Fruit fly (Drosophila melanogaster) whole organism, embryonic: ENCODE data around the gene Prosbeta2.

ENCODE experiments used
- Awh ChIP-seq: fragments of 200-800 bp; sonication (Bioruptor generic); IDR thresholded peaks from 2 replicates; pipeline ENCODE4, ENCODE4 v1.3.6; 2022; ENCODE audit warnings: missing biosample characterization, missing genetic modification characterization
- CG10654 ChIP-seq: fragments of 200-800 bp; sonication (Bioruptor generic); optimal IDR thresholded peaks from 2 replicates; lab custom pipeline; 2016; ENCODE audit warnings: missing biosample characterization, missing genetic modification characterization
- CG12155 ChIP-seq: fragments of 200-800 bp; sonication (Bioruptor generic); optimal IDR thresholded peaks from 3 replicates; lab custom pipeline; 2016; ENCODE audit warnings: missing biosample characterization, missing genetic modification characterization
- CG13123 ChIP-seq: fragments of 200-800 bp; sonication (Bioruptor generic); optimal IDR thresholded peaks from 2 replicates; lab custom pipeline; 2016; ENCODE audit warnings: missing biosample characterization, missing genetic modification characterization
- CG15696 ChIP-seq: fragments of 200-800 bp; sonication (Bioruptor generic); optimal IDR thresholded peaks from 2 replicates; lab custom pipeline; 2019; ENCODE audit warnings: missing biosample characterization, mild to moderate bottlenecking, missing genetic modification characterization, moderate library complexity
- CG17361 ChIP-seq: fragments of 200-800 bp; sonication (Bioruptor generic); IDR thresholded peaks from 3 replicates; pipeline ENCODE4 v1.3.6; 2022; ENCODE audit warnings: missing biosample characterization, missing genetic modification characterization
- CG17568 ChIP-seq: fragments of 200-800 bp; sonication (Bioruptor generic); optimal IDR thresholded peaks from 2 replicates; lab custom pipeline; 2018; ENCODE audit warnings: missing biosample characterization, mild to moderate bottlenecking, missing genetic modification characterization, moderate library complexity
- CG2875 ChIP-seq: fragments of 200-800 bp; sonication (Bioruptor generic); optimal IDR thresholded peaks from 2 replicates; lab custom pipeline; 2017; ENCODE audit warnings: missing biosample characterization, mild to moderate bottlenecking, missing genetic modification characterization, missing genetic modification reagents
- CG3281 ChIP-seq: fragments of 200-800 bp; sonication (Bioruptor generic); optimal IDR thresholded peaks from 3 replicates; lab custom pipeline; 2017; ENCODE audit warnings: missing biosample characterization, mild to moderate bottlenecking, missing genetic modification characterization
- CG3407 ChIP-seq: fragments of 200-800 bp; sonication (Bioruptor generic); optimal IDR thresholded peaks from 2 replicates; lab custom pipeline; 2018; ENCODE audit warnings: missing biosample characterization, mild to moderate bottlenecking, missing genetic modification characterization
- CG42726 ChIP-seq: fragments of 200-800 bp; sonication (Bioruptor generic); IDR thresholded peaks from 2 replicates; pipeline ENCODE4 v1.3.6; 2022; ENCODE audit warnings: missing biosample characterization, missing genetic modification characterization; ENCODE audit not compliant: partially characterized antibody
- CG7745 ChIP-seq: fragments of 200-800 bp; sonication (Bioruptor generic); optimal IDR thresholded peaks from 2 replicates; lab custom pipeline; 2018; ENCODE audit warnings: missing biosample characterization, mild to moderate bottlenecking, missing genetic modification characterization, moderate library complexity
- CG8290 ChIP-seq, 3 experiments: fragments of 200-800 bp; sonication (Bioruptor generic); optimal IDR thresholded peaks; 2 replicates each; lab custom pipeline; 2016 to 2019; ENCODE audit warnings: missing biosample characterization in 3 of 3, missing genetic modification characterization in 3 of 3, mild to moderate bottlenecking in 2 of 3, moderate library complexity in 1 of 3
- CG9215 ChIP-seq: fragments of 200-800 bp; sonication (Bioruptor generic); IDR thresholded peaks from 2 replicates; pipeline ENCODE4 v1.3.6; 2022; ENCODE audit warnings: missing biosample characterization, missing genetic modification characterization
- D ChIP-seq, 2 experiments: fragments of 200-800 bp in 1 of 2; fragments of >200 bp in 1 of 2; sonication (Bioruptor generic) in 1 of 2; optimal IDR thresholded peaks; 2 replicates in 1 of 2; 3 replicates in 1 of 2; lab custom pipeline; 2017; ENCODE audit warnings: mild to moderate bottlenecking in 1 of 2, missing biosample characterization in 1 of 2, missing genetic modification characterization in 1 of 2, missing genetic modification reagents in 1 of 2
- Dad ChIP-seq: fragments of 200-800 bp; sonication (Bioruptor generic); optimal IDR thresholded peaks from 3 replicates; lab custom pipeline; 2016; ENCODE audit warnings: missing biosample characterization, missing genetic modification characterization
- Gsc ChIP-seq: fragments of 200-800 bp; sonication (Bioruptor generic); IDR thresholded peaks from 2 replicates; pipeline ENCODE4 v1.3.6; 2022; ENCODE audit warnings: missing biosample characterization, missing genetic modification characterization
- HLH3B ChIP-seq: fragments of 200-800 bp; sonication (Bioruptor generic); IDR thresholded peaks from 2 replicates; pipeline ENCODE4 v1.3.6; 2022; ENCODE audit warnings: missing biosample characterization, missing genetic modification characterization
- HmgD ChIP-seq: fragments of 200-800 bp; sonication (Bioruptor generic); optimal IDR thresholded peaks from 3 replicates; lab custom pipeline; 2016; ENCODE audit warnings: missing biosample characterization, missing genetic modification characterization
- Hr51 ChIP-seq, 2 experiments: fragments of 200-800 bp; sonication (Bioruptor generic); optimal IDR thresholded peaks; 2 replicates in 1 of 2; 3 replicates in 1 of 2; lab custom pipeline; 2016 to 2018; ENCODE audit warnings: missing biosample characterization in 2 of 2, missing genetic modification characterization in 2 of 2, mild to moderate bottlenecking in 1 of 2, moderate library complexity in 1 of 2
- Kr ChIP-seq: fragments of 200-800 bp; sonication (Bioruptor generic); optimal IDR thresholded peaks from 2 replicates; lab custom pipeline; 2017; ENCODE audit warnings: missing biosample characterization, mild to moderate bottlenecking, missing genetic modification characterization
- Nf-YA ChIP-seq: fragments of 200-800 bp; sonication (Bioruptor generic); IDR thresholded peaks from 2 replicates; pipeline ENCODE4 v1.3.6; 2022; ENCODE audit warnings: missing biosample characterization, missing genetic modification characterization
- NfI ChIP-seq: fragments of 200-800 bp; sonication (Bioruptor generic); optimal IDR thresholded peaks from 3 replicates; lab custom pipeline; 2018; ENCODE audit warnings: missing biosample characterization, mild to moderate bottlenecking, missing genetic modification characterization, moderate library complexity
- Rfx ChIP-seq: fragments of 200-800 bp; sonication (Bioruptor generic); IDR thresholded peaks from 2 replicates; pipeline ENCODE4 v1.3.6; 2022; ENCODE audit warnings: missing biosample characterization, missing genetic modification characterization
- al ChIP-seq: fragments of 200-800 bp; sonication (Bioruptor generic); IDR thresholded peaks from 2 replicates; pipeline ENCODE4 v1.3.6; 2022; ENCODE audit warnings: missing biosample characterization, missing genetic modification characterization
- ara ChIP-seq: fragments of 200-800 bp; sonication (Bioruptor generic); IDR thresholded peaks from 2 replicates; pipeline ENCODE4 v1.3.6; 2022; ENCODE audit warnings: missing biosample characterization, missing genetic modification characterization
- cad ChIP-seq: fragments of >200 bp; optimal IDR thresholded peaks from 2 replicates; lab custom pipeline; 2017; ENCODE audit warnings: missing biosample characterization, missing genetic modification characterization
- chinmo ChIP-seq: fragments of 200-800 bp; sonication (Bioruptor generic); IDR thresholded peaks from 4 replicates; pipeline ENCODE4 v1.3.6; 2022; ENCODE audit warnings: missing biosample characterization, missing genetic modification characterization; ENCODE audit not compliant: partially characterized antibody
- corto ChIP-seq: fragments of 200-800 bp; sonication (Bioruptor generic); optimal IDR thresholded peaks from 2 replicates; lab custom pipeline; 2016; ENCODE audit warnings: missing biosample characterization, mild to moderate bottlenecking, missing genetic modification characterization, moderate library complexity
- dpn ChIP-seq, 2 experiments: fragments of 200-800 bp; sonication (Bioruptor generic); optimal IDR thresholded peaks; 3 replicates each; lab custom pipeline; 2016; ENCODE audit warnings: missing biosample characterization in 2 of 2, missing genetic modification characterization in 2 of 2
- en ChIP-seq: fragments of 200-800 bp; sonication (Bioruptor generic); optimal IDR thresholded peaks from 2 replicates; lab custom pipeline; 2016; ENCODE audit warnings: missing biosample characterization, missing genetic modification characterization
- eve ChIP-seq, 2 experiments: fragments of >200 bp; optimal IDR thresholded peaks; 2 replicates each; lab custom pipeline; 2017; ENCODE audit warnings: missing biosample characterization in 2 of 2, missing genetic modification characterization in 2 of 2
- ewg ChIP-seq: fragments of 200-800 bp; sonication (Bioruptor generic); optimal IDR thresholded peaks from 3 replicates; lab custom pipeline; 2017; ENCODE audit warnings: mild to moderate bottlenecking, missing biosample characterization, missing genetic modification reagents, missing genetic modification characterization
- hth ChIP-seq: fragments of >200 bp; optimal IDR thresholded peaks from 2 replicates; lab custom pipeline; 2017; ENCODE audit warnings: inconsistent platforms
- mirr ChIP-seq: fragments of 200-800 bp; sonication (Bioruptor generic); optimal IDR thresholded peaks from 3 replicates; lab custom pipeline; 2018; ENCODE audit warnings: missing biosample characterization, mild to moderate bottlenecking, missing genetic modification characterization
- mld ChIP-seq: fragments of 200-800 bp; sonication (Bioruptor generic); IDR thresholded peaks from 3 replicates; pipeline ENCODE4 v1.3.6; 2022; ENCODE audit warnings: missing biosample characterization, missing genetic modification characterization; ENCODE audit not compliant: partially characterized antibody
- odd ChIP-seq: fragments of 200-800 bp; sonication (Bioruptor generic); optimal IDR thresholded peaks from 2 replicates; lab custom pipeline; 2017; ENCODE audit warnings: missing biosample characterization, mild to moderate bottlenecking, missing genetic modification characterization
- onecut ChIP-seq: fragments of 200-800 bp; sonication (Bioruptor generic); IDR thresholded peaks from 2 replicates; pipeline ENCODE4 v1.3.6; 2022; ENCODE audit warnings: missing biosample characterization, missing genetic modification characterization
- run ChIP-seq: fragments of 200-800 bp; sonication (Bioruptor generic); optimal IDR thresholded peaks from 3 replicates; lab custom pipeline; 2018; ENCODE audit warnings: missing biosample characterization, mild to moderate bottlenecking, missing genetic modification characterization
- sc ChIP-seq, 3 experiments: fragments of >200 bp in 2 of 3; fragments of 200-800 bp in 1 of 3; sonication (Bioruptor generic) in 1 of 3; optimal IDR thresholded peaks; 2 replicates in 2 of 3; 3 replicates in 1 of 3; lab custom pipeline; 2017; ENCODE audit warnings: mild to moderate bottlenecking in 1 of 3, missing biosample characterization in 1 of 3, missing genetic modification characterization in 1 of 3, missing genetic modification reagents in 1 of 3
- sens ChIP-seq: fragments of 200-800 bp; sonication (Bioruptor generic); peaks from one replicate; lab custom pipeline; 2016; ENCODE audit warnings: missing biosample characterization, missing genetic modification characterization
- sima ChIP-seq: fragments of 200-800 bp; sonication (Bioruptor generic); optimal IDR thresholded peaks from 2 replicates; lab custom pipeline; 2016; ENCODE audit warnings: missing biosample characterization, missing genetic modification characterization
- slou ChIP-seq: fragments of 200-800 bp; sonication (Bioruptor generic); optimal IDR thresholded peaks from 3 replicates; lab custom pipeline; 2016; ENCODE audit warnings: missing biosample characterization, missing genetic modification characterization
- tin ChIP-seq: fragments of 200-800 bp; sonication (Bioruptor generic); optimal IDR thresholded peaks from 3 replicates; lab custom pipeline; 2016; ENCODE audit warnings: missing biosample characterization, missing genetic modification characterization
- trh ChIP-seq: fragments of 200-800 bp; sonication (Bioruptor generic); optimal IDR thresholded peaks from 2 replicates; lab custom pipeline; 2016; ENCODE audit warnings: missing biosample characterization, missing genetic modification characterization
- wor ChIP-seq: fragments of 200-800 bp; sonication (Bioruptor generic); IDR thresholded peaks from 2 replicates; pipeline ENCODE4 v1.3.6; 2022; ENCODE audit warnings: missing biosample characterization, missing genetic modification characterization
- zen ChIP-seq: fragments of 200-800 bp; sonication (Bioruptor generic); optimal IDR thresholded peaks from 3 replicates; lab custom pipeline; 2018; ENCODE audit warnings: missing biosample characterization, mild to moderate bottlenecking, missing genetic modification characterization, moderate library complexity
- zf30C ChIP-seq: fragments of 200-800 bp; sonication (Bioruptor generic); optimal IDR thresholded peaks from 3 replicates; lab custom pipeline; 2018; ENCODE audit warnings: missing biosample characterization, mild to moderate bottlenecking, missing genetic modification characterization

Prosbeta2 gene

dm6 chr3L:15013957-15014692, 14.4 kb downstream of the Prosbeta2 start, which contains the start of gene Reck (continued):
- TF ChIP-seq zf30C (peak; percentile 86), CG10654 (GFP tag; lab: Kevin White, UChicago) (peak; percentile 76), en (peak; percentile 39), CG2875 (GFP tag; lab: Kevin White, UChicago) (peak; percentile 76), sc (optimal IDR thresholded peaks at IDR 0.05; lab: Kevin White, UChicago) (no peak), sc (GFP tag; optimal IDR thresholded peaks at IDR 0.05; lab: Kevin White, UChicago) (peak; percentile 52), NfI (peak; percentile 77), Dad (GFP tag; lab: Kevin White, UChicago) (peak; percentile 20), Nf-YA (GFP tag; lab: Robert Waterston, UW) (peak; percentile 78), D (optimal IDR thresholded peaks at IDR 0.05; lab: Kevin White, UChicago) (no peak), D (GFP tag; optimal IDR thresholded peaks at IDR 0.05; lab: Kevin White, UChicago) (peak; percentile 86), CG42726 (GFP tag; lab: Robert Waterston, UW) (0 out of 2 replicates have a peak, but pooled peaks have one; percentile 15), ewg (peak; percentile 71), Hr51 (GFP tag; optimal IDR thresholded peaks at IDR 0.05; lab: Kevin White, UChicago) (peak; percentile 48 to 90), CG13123 (GFP tag; lab: Kevin White, UChicago) (peak; percentile 67), HmgD (no peak), wor (GFP tag; lab: Robert Waterston, UW) (peak; percentile 44), tin (GFP tag; lab: Kevin White, UChicago) (peak; percentile 84), CG12155 (GFP tag; lab: Kevin White, UChicago) (peak; percentile 55), CG8290 (GFP tag; optimal IDR thresholded peaks at IDR 0.05; lab: Kevin White, UChicago) (peak; percentile 6), CG8290 (tag; optimal IDR thresholded peaks at IDR 0.05; lab: Kevin White, UChicago) (peak in 1 of 2 experiments; percentile 49), HLH3B (GFP tag; lab: Robert Waterston, UW) (peak; percentile 89), Awh (peak; percentile 81), slou (GFP tag; lab: Kevin White, UChicago) (peak; percentile 35), mld (GFP tag; lab: Robert Waterston, UW) (no peak), sens (peak; percentile 93), CG7745 (tag; lab: Kevin White, UChicago) (no peak), chinmo (GFP tag; lab: Robert Waterston, UW) (no peak), CG17361 (peak; percentile 77), zen (peak; percentile 81), Kr (GFP tag; lab: Kevin White, UChicago) (no peak), CG15696 (tag; lab: Kevin White, UChicago) (peak; percentile 69), sima (GFP tag; lab: Kevin White, UChicago) (no peak), Rfx (GFP tag; lab: Robert Waterston, UW) (peak; percentile 76), cad (GFP tag; lab: Kevin White, UChicago) (no peak), eve (GFP tag; optimal IDR thresholded peaks at IDR 0.05; lab: Kevin White, UChicago) (peak in 1 of 2 experiments; percentile 15), corto (GFP tag; lab: Kevin White, UChicago) (peak; percentile 48), dpn (GFP tag; optimal IDR thresholded peaks at IDR 0.05; lab: Kevin White, UChicago) (peak; percentile 33 to 82), CG3281 (GFP tag; lab: Kevin White, UChicago) (peak; percentile 84), CG3407 (GFP tag; lab: Kevin White, UChicago) (peak; percentile 47), onecut (GFP tag; lab: Robert Waterston, UW) (peak; percentile 78), run (peak; percentile 69), ara (GFP tag; lab: Robert Waterston, UW) (peak; percentile 73; the same call in 1 of the 2 replicates), CG17568 (GFP tag; lab: Kevin White, UChicago) (peak; percentile 80), CG9215 (GFP tag; lab: Robert Waterston, UW) (no peak), hth (lab: Kevin White, UChicago) (no peak), al (GFP tag; lab: Robert Waterston, UW) (peak; percentile 74), mirr (GFP tag; lab: Kevin White, UChicago) (no peak), Gsc (GFP tag; lab: Robert Waterston, UW) (no peak), trh (GFP tag; lab: Kevin White, UChicago) (peak; percentile 68), odd (GFP tag; lab: Kevin White, UChicago) (peak; percentile 70)
